Worm (Caenorhabditis elegans): ENCODE results near the gene F59A7.2.

- TF ChIP-seq W03F9.2 (tag; optimal IDR thresholded peaks at IDR 0.05) (no peak), him-1 (tag; optimal IDR thresholded peaks at IDR 0.05) (no peak)
Observed at ce11 chrV:2018689-2019088, 2.4 kb upstream of the F59A7.2 start, which contains the start of gene F59A7.14.

Measured in whole organism, L4/young adult.